Worm (Caenorhabditis elegans): ENCODE measurements around the gene col-9.
A peak's percentile ranks its signal among the peaks of the same experiment; 100 is the strongest.

col-9 gene

ce11 chrX:13556066-13556465 lies 33.8 kb upstream of the col-9 start, which contains the start of gene glb-20:
glb-20 (minus strand) TSS chrX:13556166.
- TF ChIP-seq aptf-2 (GFP tag; conservative IDR thresholded peaks at IDR 0.05) (no peak), nfyb-1 (GFP tag; IDR thresholded peaks at IDR 0.05) (no peak), F22D6.2 (tag; optimal IDR thresholded peaks at IDR 0.05) (no peak), die-1 (tag; optimal IDR thresholded peaks at IDR 0.05) (no peak), snpc-3.4 (tag; optimal IDR thresholded peaks at IDR 0.05) (no peak), lin-54 (GFP tag; optimal IDR thresholded peaks at IDR 0.05) (no peak)

- TF ChIP-seq somi-1 (GFP tag; optimal IDR thresholded peaks at IDR 0.05), result peak; percentile 7
- TF ChIP-seq mel-28 (tag; optimal IDR thresholded peaks at IDR 0.05; ENCODE audit: borderline replicate concordance), result no peak
These were observed 31.2 kb upstream of the col-9 start for ce11 chrX:13558667-13559066.

DNA sequence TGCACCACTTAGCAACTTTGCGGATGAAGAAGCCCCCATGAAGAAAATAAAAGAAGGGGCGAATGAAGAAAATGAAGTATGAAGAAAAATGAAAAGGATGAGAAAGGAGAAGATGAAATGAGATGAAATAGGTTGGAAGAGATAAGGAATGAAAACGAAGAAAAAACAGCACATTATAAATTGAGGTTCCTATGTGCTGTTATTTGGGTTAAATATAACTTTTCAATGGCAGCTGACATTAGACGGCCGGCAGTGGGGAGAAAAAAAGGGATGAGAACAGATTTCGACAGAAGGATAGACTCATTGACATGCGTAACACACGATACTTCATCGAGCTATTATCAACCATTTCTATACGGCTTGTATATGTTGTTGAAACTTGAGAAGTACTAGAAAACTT lies 27.9 kb upstream of the col-9 start:
- no peak for TF ChIP-seq ceh-79 (tag; optimal IDR thresholded peaks at IDR 0.05)
- TF ChIP-seq sea-2 (GFP tag; IDR thresholded peaks at IDR 0.05), result no peak
- TF ChIP-seq F57A8.1 (GFP tag; optimal IDR thresholded peaks at IDR 0.05), result no peak
- TF ChIP-seq F33H1.4 (GFP tag; IDR thresholded peaks at IDR 0.05), result no peak
- TF ChIP-seq cebp-2 (GFP tag; IDR thresholded peaks at IDR 0.05), result no peak
- TF ChIP-seq Y53F4B.3 (GFP tag; IDR thresholded peaks at IDR 0.05), result no peak
- TF ChIP-seq tbp1 (GFP tag; optimal IDR thresholded peaks at IDR 0.05), result no peak
- no peak for TF ChIP-seq ama-1 (optimal IDR thresholded peaks at IDR 0.05)
- TF ChIP-seq ama-1 (GFP tag; optimal IDR thresholded peaks at IDR 0.05), result no peak
- TF ChIP-seq ceh-100 (GFP tag; IDR thresholded peaks at IDR 0.05), result no peak
- no peak for TF ChIP-seq K11D2.4 (GFP tag; IDR thresholded peaks at IDR 0.05)
- no peak for TF ChIP-seq ets-4 (GFP tag; optimal IDR thresholded peaks at IDR 0.05)
- TF ChIP-seq Y79H2A.3 (GFP tag; conservative IDR thresholded peaks at IDR 0.05), result no peak
- no peak for TF ChIP-seq C17E4.6 (GFP tag; IDR thresholded peaks at IDR 0.05)
- TF ChIP-seq ZK185.1 (tag; optimal IDR thresholded peaks at IDR 0.05; ENCODE audit: poor library complexity, severe bottlenecking), result no peak
- no peak for TF ChIP-seq lin-54 (GFP tag; optimal IDR thresholded peaks at IDR 0.05)

DNA sequence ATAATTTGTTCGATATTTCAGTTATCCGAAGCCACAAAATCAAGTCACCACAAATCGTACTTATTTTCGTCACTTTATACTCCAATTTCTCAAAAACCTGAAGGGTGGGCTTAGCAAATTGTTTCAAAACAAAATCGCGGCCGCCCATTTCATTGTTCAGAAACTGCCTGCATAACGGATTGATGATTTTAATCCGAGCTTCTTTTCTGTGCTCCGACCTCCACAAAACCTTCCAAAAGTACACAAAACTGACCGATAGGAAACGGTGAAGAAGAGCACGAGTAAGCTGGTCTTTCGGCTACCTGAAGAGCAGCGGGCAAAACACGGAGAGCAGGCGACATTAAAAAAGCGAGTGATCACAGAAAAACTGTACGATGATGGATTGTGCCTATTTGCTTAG lies 23.4 kb upstream of the col-9 start, which contains the start of gene R01E6.2:
Gene R01E6.2, minus strand, starts transcription at position 101 of the 400 bp plus-strand sequence.
- TF ChIP-seq F37B4.10 (GFP tag; IDR thresholded peaks at IDR 0.05) (no peak), snpc-4 (GFP tag; optimal IDR thresholded peaks at IDR 0.05) (no peak), snpc-4 (tag; optimal IDR thresholded peaks at IDR 0.05) (no peak), die-1 (tag; optimal IDR thresholded peaks at IDR 0.05) (no peak), ztf-6 (GFP tag; IDR thresholded peaks at IDR 0.05) (no peak), egrh-3 (GFP tag; IDR thresholded peaks at IDR 0.05) (no peak), pbrm-1 (GFP tag; IDR thresholded peaks at IDR 0.05) (no peak), efl-1 (GFP tag; optimal IDR thresholded peaks at IDR 0.05) (no peak)

ce11 chrX:13569854-13570253 lies 20.0 kb upstream of the col-9 start, which contains the start of gene R01E6.7:
R01E6.7 (minus strand) TSS chrX:13569954.
- TF ChIP-seq hlh-26 (GFP tag; conservative IDR thresholded peaks at IDR 0.05) (no peak), hmg-20 (GFP tag; IDR thresholded peaks at IDR 0.05) (no peak), sptf-2 (GFP tag; optimal IDR thresholded peaks at IDR 0.05) (no peak), lag-1 (GFP tag; IDR thresholded peaks at IDR 0.05) (no peak), aptf-2 (GFP tag; conservative IDR thresholded peaks at IDR 0.05) (no peak), zim-3 (tag; optimal IDR thresholded peaks at IDR 0.05) (no peak), nhr-27 (tag; optimal IDR thresholded peaks at IDR 0.05) (no peak), ceh-27 (GFP tag; optimal IDR thresholded peaks at IDR 0.05) (no peak), F10E7.11 (tag; optimal IDR thresholded peaks at IDR 0.05) (no peak), hsf-1 (GFP tag; IDR thresholded peaks at IDR 0.05) (no peak), ama-1 (optimal IDR thresholded peaks at IDR 0.05) (no peak), ama-1 (GFP tag; optimal IDR thresholded peaks at IDR 0.05) (no peak), ccch-3 (GFP tag; optimal IDR thresholded peaks at IDR 0.05) (no peak), aptf-3 (GFP tag; IDR thresholded peaks at IDR 0.05) (no peak), madf-3 (GFP tag; IDR thresholded peaks at IDR 0.05) (no peak), F22D6.2 (tag; optimal IDR thresholded peaks at IDR 0.05) (no peak), ztf-18 (tag; optimal IDR thresholded peaks at IDR 0.05) (no peak), Y53G8AR.9 (GFP tag; conservative IDR thresholded peaks at IDR 0.05) (no peak), mcd-1 (GFP tag; IDR thresholded peaks at IDR 0.05) (no peak)

Data from whole organism, young adult.